Fruit fly (Drosophila melanogaster) whole organism: ENCODE results near the gene Zasp67.

Source experiments
- CG8478 ChIP-seq: fragments of >200 bp; optimal IDR thresholded peaks from 2 replicates; lab custom pipeline; 2018; ENCODE audit warnings: inconsistent platforms
- Dll ChIP-seq: fragments of >200 bp; optimal IDR thresholded peaks from 2 replicates; lab custom pipeline; 2017
- EcR ChIP-seq, 2 experiments: fragments of >200 bp; optimal IDR thresholded peaks; 2 replicates each; lab custom pipeline; 2017; ENCODE audit warnings: missing biosample characterization in 2 of 2, missing genetic modification characterization in 2 of 2, missing genetic modification reagents in 2 of 2
- psq ChIP-seq: fragments of >200 bp; optimal IDR thresholded peaks from 2 replicates; lab custom pipeline; 2017

DNA sequence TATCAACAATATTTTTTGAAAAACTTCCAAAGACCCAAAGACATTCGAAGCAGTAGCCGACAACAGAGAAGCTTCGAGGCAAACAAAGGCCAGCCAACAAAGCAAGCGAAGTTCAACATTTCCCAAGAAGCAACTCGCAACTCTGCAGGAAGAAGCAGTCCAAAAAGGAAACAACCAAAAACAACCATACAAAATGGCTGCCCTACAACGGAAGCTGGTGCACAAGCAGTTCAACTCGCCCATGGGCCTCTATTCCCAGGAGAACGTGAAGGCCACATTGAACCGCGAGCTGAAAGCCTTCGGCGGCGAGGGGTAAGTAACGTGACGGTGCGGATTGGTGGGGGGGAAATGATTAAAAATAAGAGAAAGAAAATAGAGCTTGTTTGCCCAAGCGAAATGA lies 22.8 kb upstream of the Zasp67 start:
- no peak for TF ChIP-seq EcR (GFP tag; optimal IDR thresholded peaks at IDR 0.05; lab: Kevin White, UChicago)
- TF ChIP-seq CG8478 (lab: Kevin White, UChicago) = no peak
- no peak for TF ChIP-seq psq
- no peak for TF ChIP-seq Dll (lab: Kevin White, UChicago)
